Fruit fly (Drosophila melanogaster) whole organism, wandering third instar larva: Measurements from ENCODE around the gene loaf.

Source experiments
- Abd-B ChIP-seq: fragments of >200 bp; optimal IDR thresholded peaks from 2 replicates; lab custom pipeline; 2017; ENCODE audit warnings: missing biosample characterization, missing genetic modification characterization
- CG32264 ChIP-seq: fragments of 200-800 bp; sonication (Bioruptor generic); optimal IDR thresholded peaks from 2 replicates; lab custom pipeline; 2016; ENCODE audit warnings: missing biosample characterization, missing genetic modification characterization
- CG9705 ChIP-seq: fragments of 200-800 bp; sonication (Bioruptor generic); optimal IDR thresholded peaks from 2 replicates; lab custom pipeline; 2018; ENCODE audit warnings: missing biosample characterization, mild to moderate bottlenecking, missing genetic modification characterization
- CrebA ChIP-seq: fragments of 200-800 bp; sonication (Bioruptor generic); optimal IDR thresholded peaks from 2 replicates; lab custom pipeline; 2016; ENCODE audit warnings: missing biosample characterization, mild to moderate bottlenecking, missing genetic modification characterization, borderline replicate concordance
- Dfd ChIP-seq: fragments of >200 bp; optimal IDR thresholded peaks from 2 replicates; lab custom pipeline; 2017; ENCODE audit warnings: missing biosample characterization, missing genetic modification characterization
- GATAd ChIP-seq: sonication (Bioruptor generic); optimal IDR thresholded peaks from 2 replicates; lab custom pipeline; 2016; ENCODE audit warnings: missing biosample characterization, missing genetic modification characterization
- HLH106 ChIP-seq: fragments of 200-800 bp; optimal IDR thresholded peaks from 3 replicates; lab custom pipeline; 2019; ENCODE audit warnings: missing biosample characterization, mild to moderate bottlenecking, missing genetic modification characterization, moderate library complexity
- Hnf4 ChIP-seq: fragments of 200-800 bp; sonication (Bioruptor generic); optimal IDR thresholded peaks from 2 replicates; lab custom pipeline; 2016; ENCODE audit warnings: missing biosample characterization, mild to moderate bottlenecking, missing genetic modification characterization
- Hr78 ChIP-seq: fragments of >200 bp; optimal IDR thresholded peaks from 2 replicates; lab custom pipeline; 2017; ENCODE audit warnings: missing biosample characterization, missing genetic modification characterization
- Jra ChIP-seq: sonication (Bioruptor generic); optimal IDR thresholded peaks from 2 replicates; lab custom pipeline; 2016; ENCODE audit warnings: missing biosample characterization, missing genetic modification characterization
- Mio ChIP-seq: sonication (Bioruptor generic); optimal IDR thresholded peaks from 2 replicates; lab custom pipeline; 2016; ENCODE audit warnings: missing biosample characterization, missing genetic modification characterization
- OdsH ChIP-seq: fragments of 200-800 bp; sonication (Bioruptor generic); optimal IDR thresholded peaks from 2 replicates; lab custom pipeline; 2016; ENCODE audit warnings: missing biosample characterization, mild to moderate bottlenecking, missing genetic modification characterization
- Rel ChIP-seq, 2 experiments: fragments of 200-800 bp; sonication (Bioruptor generic) in 1 of 2; optimal IDR thresholded peaks; 2 replicates in 1 of 2; 3 replicates in 1 of 2; lab custom pipeline; 2016 to 2019; ENCODE audit warnings: mild to moderate bottlenecking in 2 of 2, missing biosample characterization in 2 of 2, missing genetic modification characterization in 2 of 2, moderate library complexity in 1 of 2
- Vsx2 ChIP-seq: fragments of 200-300, 225-300 bp; sonication (Bioruptor generic); optimal IDR thresholded peaks from 2 replicates; lab custom pipeline; 2018; ENCODE audit warnings: missing biosample characterization, missing genetic modification characterization; ENCODE audit not compliant: partially characterized antibody
- br ChIP-seq: fragments of 200-800 bp; sonication (Bioruptor generic); optimal IDR thresholded peaks from 2 replicates; lab custom pipeline; 2016; ENCODE audit warnings: missing biosample characterization, missing genetic modification characterization
- brk ChIP-seq: fragments of 200-800 bp; sonication (Bioruptor generic); optimal IDR thresholded peaks from 2 replicates; lab custom pipeline; 2016; ENCODE audit warnings: missing biosample characterization, mild to moderate bottlenecking, missing genetic modification characterization
- dl ChIP-seq, 2 experiments: fragments of 175-275, 200-275 bp in 1 of 2; fragments of 200-275 bp in 1 of 2; sonication (Bioruptor generic); optimal IDR thresholded peaks; lab custom pipeline; 2018; ENCODE audit warnings: mild to moderate bottlenecking in 2 of 2, missing biosample characterization in 2 of 2, missing genetic modification characterization in 2 of 2, moderate library complexity in 2 of 2; ENCODE audit not compliant: partially characterized antibody in 2 of 2, insufficient read depth in 1 of 2
- dmrt93B ChIP-seq: fragments of 200-800 bp; sonication (Bioruptor generic); optimal IDR thresholded peaks from 2 replicates; lab custom pipeline; 2018; ENCODE audit warnings: missing biosample characterization, mild to moderate bottlenecking, missing genetic modification characterization
- ey ChIP-seq: fragments of 200-800 bp; sonication (Bioruptor generic); optimal IDR thresholded peaks from 2 replicates; lab custom pipeline; 2016; ENCODE audit warnings: missing biosample characterization, missing genetic modification characterization
- foxo ChIP-seq, 2 experiments: fragments of 200-800 bp; sonication (Bioruptor generic); optimal IDR thresholded peaks; 2 replicates in 1 of 2; 3 replicates in 1 of 2; lab custom pipeline; 2016 to 2017; ENCODE audit warnings: missing biosample characterization in 2 of 2, missing genetic modification characterization in 2 of 2
- fru ChIP-seq: fragments of 200-800 bp; sonication (Bioruptor generic); optimal IDR thresholded peaks from 3 replicates; lab custom pipeline; 2016; ENCODE audit warnings: missing biosample characterization, mild to moderate bottlenecking, missing genetic modification characterization
- h ChIP-seq: fragments of 200-800 bp; sonication (Bioruptor generic); optimal IDR thresholded peaks from 3 replicates; lab custom pipeline; 2016; ENCODE audit warnings: missing biosample characterization, mild to moderate bottlenecking, missing genetic modification characterization
- jim ChIP-seq: fragments of 175-275, 200-325 bp; sonication (Bioruptor generic); optimal IDR thresholded peaks from 2 replicates; lab custom pipeline; 2016; ENCODE audit warnings: missing biosample characterization, mild to moderate bottlenecking, missing genetic modification characterization
- lola ChIP-seq: fragments of >200 bp; optimal IDR thresholded peaks from 2 replicates; lab custom pipeline; 2017; ENCODE audit warnings: missing biosample characterization, missing genetic modification characterization
- pan ChIP-seq: fragments of >200 bp; optimal IDR thresholded peaks from 2 replicates; lab custom pipeline; 2017
- psq ChIP-seq: fragments of 200-800 bp; sonication (Bioruptor generic); optimal IDR thresholded peaks from 3 replicates; lab custom pipeline; 2017; ENCODE audit warnings: missing biosample characterization, mild to moderate bottlenecking, missing genetic modification characterization, moderate library complexity
- rgr ChIP-seq: fragments of 200-800 bp; sonication (Bioruptor generic); optimal IDR thresholded peaks from 3 replicates; lab custom pipeline; 2016; ENCODE audit warnings: missing biosample characterization, mild to moderate bottlenecking, missing genetic modification characterization
- sage ChIP-seq: fragments of 200-800 bp; sonication (Bioruptor generic); optimal IDR thresholded peaks from 2 replicates; lab custom pipeline; 2016; ENCODE audit warnings: missing biosample characterization, mild to moderate bottlenecking, missing genetic modification characterization
- sv ChIP-seq: fragments of 200-800 bp; sonication (Bioruptor generic); optimal IDR thresholded peaks from 3 replicates; lab custom pipeline; 2016; ENCODE audit warnings: missing biosample characterization, missing genetic modification characterization
- tai ChIP-seq: sonication (Bioruptor generic); optimal IDR thresholded peaks from 2 replicates; lab custom pipeline; 2016; ENCODE audit warnings: missing biosample characterization, missing genetic modification characterization
- usp ChIP-seq: fragments of >200 bp; optimal IDR thresholded peaks from 2 replicates; lab custom pipeline; 2017; ENCODE audit warnings: missing biosample characterization, missing genetic modification characterization

The loaf gene

dm6 chr3L:11764930-11765329, 1.1 kb downstream of the loaf start:
- TF ChIP-seq Dfd (GFP tag; lab: Kevin White, UChicago) (peak; percentile 74), h (GFP tag; lab: Kevin White, UChicago) (no peak)

- TF ChIP-seq Dfd (GFP tag; lab: Kevin White, UChicago) (no peak), usp (GFP tag; lab: Kevin White, UChicago) (no peak), tai (GFP tag; lab: Kevin White, UChicago) (no peak), fru (GFP tag; lab: Kevin White, UChicago) (no peak), sv (GFP tag; lab: Kevin White, UChicago) (no peak), sage (GFP tag; lab: Kevin White, UChicago) (no peak), lola (GFP tag; lab: Kevin White, UChicago) (no peak), ey (GFP tag; lab: Kevin White, UChicago) (no peak), brk (no peak)
Observed at dm6 chr3L:11751005-11751404, 15.0 kb downstream of the loaf start, which contains the start of gene Gr68a. Gr68a (plus strand) TSS chr3L:11751305.

- no peak for TF ChIP-seq CrebA
Observed at dm6 chr3L:11731841-11732240, 34.1 kb downstream of the loaf start, which contains the start of gene CG32087. CG32087 (plus strand) TSS chr3L:11732141.

dm6 chr3L:11728147-11728546, 37.8 kb downstream of the loaf start, which contains the start of gene sunn:
sunn (plus strand) TSS chr3L:11728348.
- TF ChIP-seq CG32264 (GFP tag; lab: Kevin White, UChicago) = no peak
- TF ChIP-seq Hnf4 (GFP tag; lab: Kevin White, UChicago) = no peak
- no peak for TF ChIP-seq Hr78 (GFP tag; lab: Kevin White, UChicago)
- no peak for TF ChIP-seq tai (GFP tag; lab: Kevin White, UChicago)
- no peak for TF ChIP-seq rgr (GFP tag; lab: Kevin White, UChicago)
- TF ChIP-seq GATAd (GFP tag; lab: Kevin White, UChicago) = no peak
- TF ChIP-seq foxo (GFP tag; optimal IDR thresholded peaks at IDR 0.05; lab: Kevin White, UChicago) = no peak
- TF ChIP-seq Abd-B = no peak
- TF ChIP-seq dl (GFP tag; optimal IDR thresholded peaks at IDR 0.05; lab: Kevin White, UChicago; ENCODE audit: insufficient read depth in 1 of 2, partially characterized antibody in 2 of 2) = no peak
- no peak for TF ChIP-seq br

- TF ChIP-seq rgr (GFP tag; lab: Kevin White, UChicago) (peak; percentile 39), h (GFP tag; lab: Kevin White, UChicago) (peak; percentile 50), jim (GFP tag; lab: Kevin White, UChicago) (no peak), pan (lab: Kevin White, UChicago) (no peak), fru (GFP tag; lab: Kevin White, UChicago) (peak; percentile 37), Abd-B (no peak), HLH106 (tag; lab: Kevin White, UChicago) (peak; percentile 45), Hnf4 (GFP tag; lab: Kevin White, UChicago) (peak; percentile 44), foxo (GFP tag; optimal IDR thresholded peaks at IDR 0.05; lab: Kevin White, UChicago) (peak in 1 of 2 experiments; percentile 31), GATAd (GFP tag; lab: Kevin White, UChicago) (no peak), Rel (GFP tag; optimal IDR thresholded peaks at IDR 0.05; lab: Kevin White, UChicago) (no peak), Rel (tag; optimal IDR thresholded peaks at IDR 0.05; lab: Kevin White, UChicago) (no peak), usp (GFP tag; lab: Kevin White, UChicago) (no peak), OdsH (GFP tag; lab: Kevin White, UChicago) (peak; percentile 33), CG9705 (GFP tag; lab: Kevin White, UChicago) (no peak), ey (GFP tag; lab: Kevin White, UChicago) (peak; percentile 45), br (peak; percentile 27), Vsx2 (no peak), dmrt93B (GFP tag; lab: Kevin White, UChicago) (no peak), Mio (no peak), Jra (GFP tag; lab: Kevin White, UChicago) (peak; percentile 43), psq (GFP tag; lab: Kevin White, UChicago) (peak; percentile 5)
Observed at dm6 chr3L:11721498-11721946, 44.5 kb downstream of the loaf start.
